Fruit fly (Drosophila melanogaster): Measurements from ENCODE around the gene CG43203.

- TF ChIP-seq Snoo (tag; optimal IDR thresholded peaks at IDR 0.05): no peak
- no peak for TF ChIP-seq Pif1A (GFP tag; optimal IDR thresholded peaks at IDR 0.05)
- TF ChIP-seq CG13204 (GFP tag; optimal IDR thresholded peaks at IDR 0.05): no peak
- no peak for TF ChIP-seq EcR (GFP tag; optimal IDR thresholded peaks at IDR 0.05)
- no peak for TF ChIP-seq CG15710 (tag; optimal IDR thresholded peaks at IDR 0.05)
These were observed 31.5 kb upstream of the CG43203 start for dm6 chr3R:19322386-19322785.
